Worm (Caenorhabditis elegans) whole organism, young adult: ENCODE results near the gene ddx-19.

Source experiments
- B0035.1 ChIP-seq: sonication (generic microtip); optimal IDR thresholded peaks from 2 replicates; lab custom pipeline; 2016; ENCODE audit warnings: missing genetic modification characterization, mild to moderate bottlenecking, missing compliant biosample characterization, missing genotype, missing genetic modification reagents
- C17E4.6 ChIP-seq: fragments of 200-800 bp; sonication (Bioruptor generic); IDR thresholded peaks from 2 replicates; pipeline ENCODE4 v1.3.6; 2022; ENCODE audit warnings: missing genetic modification reagents, missing genetic modification characterization, missing compliant biosample characterization
- F37B4.10 ChIP-seq: fragments of 200-800 bp; sonication (Bioruptor generic); IDR thresholded peaks from 2 replicates; pipeline ENCODE4 v1.3.6; 2022; ENCODE audit warnings: missing genetic modification characterization, missing compliant biosample characterization
- F49E8.2 ChIP-seq: sonication (generic microtip); optimal IDR thresholded peaks from 3 replicates; lab custom pipeline; 2017; ENCODE audit warnings: missing genetic modification characterization, mild to moderate bottlenecking, missing compliant biosample characterization, antibody characterized with exemption, moderate library complexity; ENCODE audit not compliant: insufficient read depth
- F52B5.7 ChIP-seq: sonication (generic microtip); optimal IDR thresholded peaks from 2 replicates; lab custom pipeline; 2016; ENCODE audit warnings: mild to moderate bottlenecking, missing genetic modification characterization, missing compliant biosample characterization
- F55B11.4 ChIP-seq: sonication (generic microtip); optimal IDR thresholded peaks from 2 replicates; lab custom pipeline; 2016; ENCODE audit warnings: missing compliant biosample characterization, missing genetic modification characterization, borderline replicate concordance; ENCODE audit not compliant: insufficient read depth
- T26A5.8 ChIP-seq: sonication (generic microtip); optimal IDR thresholded peaks from 2 replicates; lab custom pipeline; 2016; ENCODE audit warnings: missing genetic modification characterization, missing compliant biosample characterization
- Y53G8AR.9 ChIP-seq: fragments of 200-800 bp; sonication (Bioruptor generic); conservative IDR thresholded peaks from 2 replicates; pipeline ENCODE4 v1.3.6; 2022; ENCODE audit warnings: missing genetic modification reagents, missing genetic modification characterization, missing compliant biosample characterization
- Y79H2A.3 ChIP-seq: fragments of 200-800 bp; sonication (Bioruptor generic); conservative IDR thresholded peaks from 2 replicates; pipeline ENCODE4 v1.3.6; 2022; ENCODE audit warnings: missing genetic modification reagents, missing genetic modification characterization, missing compliant biosample characterization
- Y95B8A.8 ChIP-seq: fragments of 200-800 bp; sonication (Bioruptor generic); IDR thresholded peaks from 2 replicates; pipeline ENCODE4 v1.3.6; 2022; ENCODE audit warnings: missing genetic modification reagents, missing genetic modification characterization, missing compliant biosample characterization
- akir-1 ChIP-seq: fragments of 200-800 bp; sonication (Bioruptor generic); optimal IDR thresholded peaks from 2 replicates; lab custom pipeline; 2018; ENCODE audit warnings: mild to moderate bottlenecking, missing genetic modification characterization, moderate library complexity, missing compliant biosample characterization
- aptf-3 ChIP-seq: fragments of 200-800 bp; sonication (Bioruptor generic); IDR thresholded peaks from 2 replicates; pipeline ENCODE4 v1.3.6; 2022; ENCODE audit warnings: missing genetic modification characterization, missing compliant biosample characterization
- athp-1 ChIP-seq: sonication (generic microtip); optimal IDR thresholded peaks from 2 replicates; lab custom pipeline; 2017; ENCODE audit warnings: mild to moderate bottlenecking, missing genetic modification characterization, missing compliant biosample characterization
- attf-6 ChIP-seq: fragments of 200-800 bp; sonication (Bioruptor generic); IDR thresholded peaks from 2 replicates; pipeline ENCODE4 v1.3.6; 2022; ENCODE audit warnings: missing genetic modification reagents, missing genetic modification characterization, missing compliant biosample characterization
- bed-1 ChIP-seq: fragments of 200-800 bp; sonication (Bioruptor generic); IDR thresholded peaks from 2 replicates; pipeline ENCODE4 v1.3.6; 2022; ENCODE audit warnings: missing genetic modification reagents, missing genetic modification characterization, missing compliant biosample characterization
- cebp-1 ChIP-seq, 2 experiments: fragments of 200-800 bp in 1 of 2; sonication (Bioruptor generic) in 1 of 2; sonication (generic microtip) in 1 of 2; IDR thresholded peaks in 1 of 2; optimal IDR thresholded peaks in 1 of 2; 2 replicates each; pipeline versions ENCODE4 v1.3.6 to Lab custom; 2017 to 2022; ENCODE audit warnings: missing compliant biosample characterization in 2 of 2, missing genetic modification characterization in 2 of 2, mild to moderate bottlenecking in 1 of 2, missing genetic modification reagents in 1 of 2, moderate library complexity in 1 of 2
- ceh-58 ChIP-seq: fragments of 200-800 bp; sonication (Bioruptor generic); IDR thresholded peaks from 2 replicates; pipeline ENCODE4 v1.3.6; 2022; ENCODE audit warnings: missing genetic modification characterization, missing compliant biosample characterization
- ceh-79 ChIP-seq: sonication (generic microtip); optimal IDR thresholded peaks from 2 replicates; lab custom pipeline; 2017; ENCODE audit warnings: mild to moderate bottlenecking, missing genetic modification characterization, missing compliant biosample characterization
- ceh-91 ChIP-seq: fragments of 200-800 bp; sonication (Bioruptor generic); IDR thresholded peaks from 2 replicates; pipeline ENCODE4 v1.3.6; 2022; ENCODE audit warnings: missing genetic modification reagents, missing genetic modification characterization, missing compliant biosample characterization
- die-1 ChIP-seq: sonication (generic microtip); optimal IDR thresholded peaks from 2 replicates; lab custom pipeline; 2016; ENCODE audit warnings: missing genotype, mild to moderate bottlenecking, missing genetic modification characterization, missing compliant biosample characterization
- dox-1 ChIP-seq: fragments of 200-800 bp; sonication (Bioruptor generic); IDR thresholded peaks from 2 replicates; pipeline ENCODE4 v1.3.6; 2022; ENCODE audit warnings: missing genetic modification reagents, missing genetic modification characterization, missing compliant biosample characterization
- dpff-1 ChIP-seq: sonication (generic microtip); optimal IDR thresholded peaks from 2 replicates; lab custom pipeline; 2017; ENCODE audit warnings: mild to moderate bottlenecking, missing genetic modification characterization, missing compliant biosample characterization
- efl-1 ChIP-seq: fragments of 150-350 bp; optimal IDR thresholded peaks from 2 replicates; lab custom pipeline; 2014; ENCODE audit warnings: missing biosample characterization, missing genetic modification reagents, missing genetic modification characterization
- egrh-3 ChIP-seq: fragments of 200-800 bp; sonication (Bioruptor generic); IDR thresholded peaks from 2 replicates; pipeline ENCODE4 v1.3.6; 2022; ENCODE audit warnings: missing genetic modification reagents, missing genetic modification characterization, missing compliant biosample characterization
- ekl-4 ChIP-seq: fragments of 200-800 bp; sonication (Bioruptor generic); IDR thresholded peaks from 2 replicates; pipeline ENCODE4 v1.3.6; 2022; ENCODE audit warnings: missing genetic modification reagents, missing genetic modification characterization, missing compliant biosample characterization
- hrde-1 ChIP-seq: sonication (generic microtip); optimal IDR thresholded peaks from 2 replicates; lab custom pipeline; 2016; ENCODE audit warnings: missing genetic modification characterization, mild to moderate bottlenecking, missing compliant biosample characterization, moderate library complexity, missing genotype, missing genetic modification reagents, borderline replicate concordance
- let-526 ChIP-seq: fragments of 200-800 bp; sonication (Bioruptor generic); IDR thresholded peaks from 2 replicates; pipeline ENCODE4 v1.3.6; 2022; ENCODE audit warnings: missing genetic modification reagents, missing genetic modification characterization, missing compliant biosample characterization
- lin-26 ChIP-seq: fragments of 200-800 bp; sonication (Bioruptor generic); IDR thresholded peaks from 2 replicates; pipeline ENCODE4 v1.3.6; 2022; ENCODE audit warnings: missing genetic modification reagents, missing genetic modification characterization, missing compliant biosample characterization
- lin-54 ChIP-seq: fragments of 200-800 bp; sonication (Bioruptor generic); optimal IDR thresholded peaks from 2 replicates; lab custom pipeline; 2018; ENCODE audit warnings: mild to moderate bottlenecking, missing genetic modification characterization, missing compliant biosample characterization
- lsl-1 ChIP-seq: fragments of 200-800 bp; sonication (Bioruptor generic); optimal IDR thresholded peaks from 2 replicates; lab custom pipeline; 2018; ENCODE audit warnings: mild to moderate bottlenecking, missing genetic modification characterization, moderate library complexity, missing compliant biosample characterization
- lsy-27 ChIP-seq: sonication (generic microtip); optimal IDR thresholded peaks from 2 replicates; lab custom pipeline; 2017; ENCODE audit warnings: missing genetic modification characterization, mild to moderate bottlenecking, missing compliant biosample characterization, antibody characterized with exemption, missing genotype, borderline replicate concordance; ENCODE audit not compliant: insufficient read depth
- mcd-1 ChIP-seq: fragments of 200-800 bp; sonication (Bioruptor generic); IDR thresholded peaks from 2 replicates; pipeline ENCODE4 v1.3.6; 2022; ENCODE audit warnings: missing genetic modification reagents, missing genetic modification characterization, missing compliant biosample characterization
- nfya-2 ChIP-seq: fragments of 200-800 bp; sonication (Bioruptor generic); IDR thresholded peaks from 2 replicates; pipeline ENCODE4 v1.3.6; 2022; ENCODE audit warnings: missing genetic modification reagents, missing genetic modification characterization, missing compliant biosample characterization
- nhr-90 ChIP-seq: sonication (generic microtip); optimal IDR thresholded peaks from 2 replicates; lab custom pipeline; 2016; ENCODE audit warnings: missing genotype, mild to moderate bottlenecking, missing genetic modification characterization, missing compliant biosample characterization
- pbrm-1 ChIP-seq: fragments of 200-800 bp; sonication (Bioruptor generic); IDR thresholded peaks from 2 replicates; pipeline ENCODE4 v1.3.6; 2022; ENCODE audit warnings: missing genetic modification reagents, missing genetic modification characterization, missing compliant biosample characterization
- pha-4 ChIP-seq: fragments of 150-350 bp; sonication (generic microtip); optimal IDR thresholded peaks from 2 replicates; lab custom pipeline; 2014; ENCODE audit warnings: missing biosample characterization, missing genetic modification reagents, missing genetic modification characterization
- rec-8 ChIP-seq, 2 experiments: sonication (generic microtip); optimal IDR thresholded peaks; 2 replicates each; lab custom pipeline; 2016; ENCODE audit warnings: mild to moderate bottlenecking in 2 of 2, missing genetic modification characterization in 2 of 2, missing genetic modification reagents in 2 of 2, missing genotype in 2 of 2, missing biosample characterization in 1 of 2, missing compliant biosample characterization in 1 of 2, moderate library complexity in 1 of 2
- sdz-38 ChIP-seq: sonication (generic microtip); optimal IDR thresholded peaks from 2 replicates; lab custom pipeline; 2016; ENCODE audit warnings: missing genotype, missing genetic modification characterization, missing compliant biosample characterization
- tbp1 ChIP-seq: fragments of 200-800 bp; sonication (Bioruptor generic); optimal IDR thresholded peaks from 2 replicates; lab custom pipeline; 2018; ENCODE audit warnings: mild to moderate bottlenecking, missing genetic modification characterization, missing compliant biosample characterization
- tbx-9 ChIP-seq: sonication (generic microtip); optimal IDR thresholded peaks from 2 replicates; lab custom pipeline; 2016; ENCODE audit warnings: borderline replicate concordance, missing genetic modification characterization, inconsistent platforms, missing compliant biosample characterization
- xnd-1 ChIP-seq: sonication (generic microtip); optimal IDR thresholded peaks from 2 replicates; lab custom pipeline; 2016; ENCODE audit warnings: missing genotype, missing genetic modification reagents, missing genetic modification characterization, missing compliant biosample characterization
- ztf-22 ChIP-seq: fragments of 200-800 bp; sonication (Bioruptor generic); optimal IDR thresholded peaks from 2 replicates; lab custom pipeline; 2018; ENCODE audit warnings: mild to moderate bottlenecking, missing genetic modification characterization, moderate library complexity, missing compliant biosample characterization

ddx-19 gene

DNA sequence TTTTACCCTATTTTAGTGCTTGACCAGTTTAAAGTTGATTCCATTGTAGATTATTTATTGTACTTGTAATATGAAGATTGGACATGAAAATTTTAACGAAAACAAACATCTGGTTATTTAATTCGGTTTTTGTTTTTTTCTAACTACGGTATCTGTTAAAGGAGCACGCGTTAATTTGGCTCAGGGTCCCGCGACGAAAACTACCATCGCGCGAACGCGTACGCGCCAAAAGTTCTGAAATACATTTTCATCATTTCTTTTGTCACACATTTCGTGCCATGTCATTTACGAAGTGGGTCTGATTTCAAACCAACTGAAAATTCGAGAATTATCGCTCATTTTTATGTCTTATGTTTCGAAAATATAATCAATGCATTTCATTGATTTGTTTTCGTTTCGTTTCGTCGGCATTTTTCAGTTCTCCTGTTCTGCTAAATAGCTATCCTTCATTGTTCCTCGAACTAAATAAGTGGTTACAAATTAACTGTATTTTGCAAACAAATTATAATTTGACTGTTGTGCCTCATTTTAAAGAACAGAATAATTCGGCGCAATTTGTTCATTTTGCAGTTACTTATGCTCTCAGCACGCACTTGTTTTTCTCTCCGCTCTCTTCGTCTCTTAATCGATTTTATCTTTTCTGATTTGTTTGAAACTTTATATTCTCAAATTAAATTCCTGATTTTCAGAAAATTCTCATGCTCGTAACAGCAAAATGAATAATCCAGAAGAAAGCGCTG, 49.2 kb downstream of the ddx-19 start, which contains the start of gene T21B10.3 (continued):
- TF ChIP-seq tbx-9 (tag; lab: Kevin White, UChicago) (no peak), ceh-91 (GFP tag; lab: Robert Waterston, UW) (peak; percentile 97), B0035.1 (tag; lab: Kevin White, UChicago) (peak; percentile 53), athp-1 (tag; lab: Kevin White, UChicago) (peak; percentile 90), lin-26 (GFP tag; lab: Robert Waterston, UW) (peak; percentile 75), ekl-4 (GFP tag; lab: Robert Waterston, UW) (peak; percentile 86), attf-6 (GFP tag; lab: Robert Waterston, UW) (peak; percentile 87), nhr-90 (tag; lab: Kevin White, UChicago) (no peak), rec-8 (tag; optimal IDR thresholded peaks at IDR 0.05; lab: Kevin White, UChicago) (no peak), lsy-27 (tag; lab: Kevin White, UChicago) (no peak), dox-1 (GFP tag; lab: Robert Waterston, UW) (peak; percentile 97), sdz-38 (tag; lab: Kevin White, UChicago) (no peak), nfya-2 (GFP tag; lab: Robert Waterston, UW) (peak; percentile 88; the same call in 1 of the 2 replicates), F49E8.2 (tag; lab: Kevin White, UChicago) (peak; percentile 94), bed-1 (GFP tag; lab: Robert Waterston, UW) (no peak)

- TF ChIP-seq efl-1 (GFP tag; lab: Kevin White, UChicago) (no peak), mcd-1 (GFP tag; lab: Robert Waterston, UW) (no peak), lin-54 (GFP tag; lab: Kevin White, UChicago) (peak; percentile 9), Y95B8A.8 (GFP tag; lab: Robert Waterston, UW) (peak; percentile 80), cebp-1 (GFP tag; IDR thresholded peaks at IDR 0.05; lab: Robert Waterston, UW) (no peak), cebp-1 (tag; optimal IDR thresholded peaks at IDR 0.05; lab: Kevin White, UChicago) (peak; percentile 31), Y53G8AR.9 (GFP tag; lab: Robert Waterston, UW) (0 out of 2 replicates have a peak, but pooled peaks have one; percentile 56), aptf-3 (GFP tag; lab: Robert Waterston, UW) (no peak), pha-4 (tag; lab: Kevin White, UChicago) (no peak), hrde-1 (tag; lab: Kevin White, UChicago) (peak; percentile 84), tbp1 (GFP tag; lab: Kevin White, UChicago) (peak; percentile 30), F52B5.7 (tag; lab: Kevin White, UChicago) (peak; percentile 50), die-1 (tag; lab: Kevin White, UChicago) (no peak), Y79H2A.3 (GFP tag; lab: Robert Waterston, UW) (peak; percentile 67; the same call in 1 of the 2 replicates), egrh-3 (GFP tag; lab: Robert Waterston, UW) (no peak), ceh-58 (GFP tag; lab: Robert Waterston, UW) (no peak), pbrm-1 (GFP tag; lab: Robert Waterston, UW) (no peak), F55B11.4 (tag; lab: Kevin White, UChicago) (no peak), T26A5.8 (no peak), xnd-1 (tag; lab: Kevin White, UChicago) (peak; percentile 24), lsl-1 (GFP tag; lab: Kevin White, UChicago) (peak; percentile 2), ceh-79 (tag; lab: Kevin White, UChicago) (no peak), lin-26 (GFP tag; lab: Robert Waterston, UW) (peak; percentile 47; the same call in 1 of the 2 replicates), akir-1 (GFP tag; lab: Kevin White, UChicago) (no peak), F37B4.10 (GFP tag; lab: Robert Waterston, UW) (no peak), ztf-22 (no peak), let-526 (GFP tag; lab: Robert Waterston, UW) (no peak), B0035.1 (tag; lab: Kevin White, UChicago) (no peak), dpff-1 (tag; lab: Kevin White, UChicago) (peak; percentile 43), C17E4.6 (GFP tag; lab: Robert Waterston, UW) (0 out of 2 replicates have a peak, but pooled peaks have one; percentile 9), athp-1 (tag; lab: Kevin White, UChicago) (peak; percentile 69)
These were observed 54.4 kb downstream of the ddx-19 start for ce11 chrII:8938907-8939622.
